Fruit fly (Drosophila melanogaster): ENCODE data around the gene brv2.

DNA sequence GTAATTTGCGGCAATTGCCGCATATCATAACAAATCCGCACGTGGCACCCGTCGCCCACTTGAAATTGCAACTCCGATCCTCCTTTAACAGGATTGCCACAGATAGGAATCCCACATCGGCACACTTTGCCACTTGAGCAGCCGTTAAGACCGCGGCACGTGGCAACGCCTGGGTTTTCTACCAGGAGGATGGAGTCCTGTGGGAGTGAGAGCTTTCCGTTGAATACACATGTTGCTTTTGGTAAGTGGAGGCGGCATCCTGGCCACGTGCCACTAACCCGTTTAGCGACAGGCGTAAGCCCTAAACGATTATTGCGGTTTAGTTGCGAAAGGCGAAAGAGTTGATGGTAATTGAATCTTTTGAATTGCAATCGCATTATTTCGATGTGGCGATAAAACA lies 14.0 kb upstream of the brv2 start:
- no peak for TF ChIP-seq tj (GFP tag; optimal IDR thresholded peaks at IDR 0.05)
- no peak for TF ChIP-seq Hr96 (GFP tag; optimal IDR thresholded peaks at IDR 0.05)
- no peak for TF ChIP-seq CG11617 (GFP tag; optimal IDR thresholded peaks at IDR 0.05)
- TF ChIP-seq CG7045 (GFP tag; optimal IDR thresholded peaks at IDR 0.05), result no peak
- no peak for TF ChIP-seq CG33017 (tag; optimal IDR thresholded peaks at IDR 0.05)

All from whole organism, adult.